Fruit fly (Drosophila melanogaster): ENCODE results near the gene Prosalpha2.
A peak's percentile ranks its signal among the peaks of the same experiment; 100 is the strongest.

Gene Prosalpha2

DNA sequence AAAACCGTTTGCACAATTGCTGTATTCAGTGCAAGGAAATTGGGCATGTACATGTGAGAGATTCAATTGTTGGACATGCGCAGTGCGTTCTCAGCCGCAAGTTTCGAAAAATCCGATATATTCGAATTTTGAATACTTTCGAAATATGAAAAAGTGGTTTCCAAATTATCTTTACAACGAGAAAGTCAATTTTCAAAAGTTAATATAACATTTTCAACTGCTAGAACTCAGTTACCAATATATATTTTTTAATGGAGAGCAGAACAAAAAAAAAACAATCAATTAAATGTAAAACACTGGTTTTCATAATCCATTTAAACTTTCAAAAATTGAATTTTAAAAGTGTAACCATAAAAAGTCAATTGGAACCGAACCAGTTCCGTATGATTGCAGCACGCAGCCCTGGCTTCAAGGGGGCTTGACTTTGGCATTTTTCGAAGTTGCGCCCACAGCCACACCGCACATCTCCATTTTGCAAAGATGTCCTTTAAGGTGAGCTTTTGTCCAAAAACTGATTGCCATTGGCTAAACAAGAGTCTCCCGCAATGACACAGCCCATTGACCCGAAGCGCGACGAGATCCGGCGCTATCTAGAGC lies 8.6 kb upstream of the Prosalpha2 start, which contains the start of the genes Scgbeta and CG17202 (continued):
- TF ChIP-seq Ravus (GFP tag; IDR thresholded peaks at IDR 0.05) (no peak), CG31224 (GFP tag; IDR thresholded peaks at IDR 0.05) (no peak), CG8281 (tag; optimal IDR thresholded peaks at IDR 0.05) (no peak), CG1603 (tag; optimal IDR thresholded peaks at IDR 0.05) (no peak), ERR (GFP tag; optimal IDR thresholded peaks at IDR 0.05) (no peak), Lhr (GFP tag; optimal IDR thresholded peaks at IDR 0.05) (peak; percentile 76), wek (GFP tag; optimal IDR thresholded peaks at IDR 0.05) (no peak), cwo (GFP tag; optimal IDR thresholded peaks at IDR 0.05) (no peak), p53 (GFP tag; optimal IDR thresholded peaks at IDR 0.05) (no peak), Oli (tag; optimal IDR thresholded peaks at IDR 0.05) (no peak), CG30403 (GFP tag; optimal IDR thresholded peaks at IDR 0.05) (peak; percentile 37), CG15479 (GFP tag; optimal IDR thresholded peaks at IDR 0.05) (no peak), CG15011 (GFP tag; optimal IDR thresholded peaks at IDR 0.05) (no peak), Fer2 (tag; optimal IDR thresholded peaks at IDR 0.05) (no peak), vnd (GFP tag; IDR thresholded peaks at IDR 0.05; ENCODE audit: partially characterized antibody) (no peak), bbx (GFP tag; IDR thresholded peaks at IDR 0.05; ENCODE audit: partially characterized antibody) (no peak), sens-2 (GFP tag; IDR thresholded peaks at IDR 0.05) (no peak), ro (GFP tag; IDR thresholded peaks at IDR 0.05) (no peak), dm (GFP tag; optimal IDR thresholded peaks at IDR 0.05) (no peak), CG9876 (GFP tag; optimal IDR thresholded peaks at IDR 0.05) (no peak), ham (GFP tag; IDR thresholded peaks at IDR 0.05) (no peak), CG13894 (tag; optimal IDR thresholded peaks at IDR 0.05) (no peak), gfzf (GFP tag; optimal IDR thresholded peaks at IDR 0.05) (peak; percentile 92), CG1602 (GFP tag; optimal IDR thresholded peaks at IDR 0.05) (no peak), Lpt (GFP tag; optimal IDR thresholded peaks at IDR 0.05) (no peak), CG7786 (GFP tag; optimal IDR thresholded peaks at IDR 0.05) (peak; percentile 3), CG3847 (GFP tag; IDR thresholded peaks at IDR 0.05) (peak; percentile 39; the same call in 1 of the 2 replicates), Mad (GFP tag; optimal IDR thresholded peaks at IDR 0.05) (no peak), Atf-2 (GFP tag; optimal IDR thresholded peaks at IDR 0.05) (no peak), HHEX (GFP tag; optimal IDR thresholded peaks at IDR 0.05) (no peak), onecut (GFP tag; IDR thresholded peaks at IDR 0.05) (peak; percentile 29), CG10274 (GFP tag; optimal IDR thresholded peaks at IDR 0.05) (no peak), CG11723 (GFP tag; optimal IDR thresholded peaks at IDR 0.05) (no peak), h (optimal IDR thresholded peaks at IDR 0.05) (no peak), Rx (GFP tag; IDR thresholded peaks at IDR 0.05) (no peak), twi (tag; optimal IDR thresholded peaks at IDR 0.05) (no peak), CG18011 (GFP tag; optimal IDR thresholded peaks at IDR 0.05) (no peak), CG10267 (tag; optimal IDR thresholded peaks at IDR 0.05) (no peak), Asciz (GFP tag; optimal IDR thresholded peaks at IDR 0.05) (no peak), Sry-β (GFP tag; optimal IDR thresholded peaks at IDR 0.05) (no peak), CG14050 (GFP tag; IDR thresholded peaks at IDR 0.05) (no peak)

DNA sequence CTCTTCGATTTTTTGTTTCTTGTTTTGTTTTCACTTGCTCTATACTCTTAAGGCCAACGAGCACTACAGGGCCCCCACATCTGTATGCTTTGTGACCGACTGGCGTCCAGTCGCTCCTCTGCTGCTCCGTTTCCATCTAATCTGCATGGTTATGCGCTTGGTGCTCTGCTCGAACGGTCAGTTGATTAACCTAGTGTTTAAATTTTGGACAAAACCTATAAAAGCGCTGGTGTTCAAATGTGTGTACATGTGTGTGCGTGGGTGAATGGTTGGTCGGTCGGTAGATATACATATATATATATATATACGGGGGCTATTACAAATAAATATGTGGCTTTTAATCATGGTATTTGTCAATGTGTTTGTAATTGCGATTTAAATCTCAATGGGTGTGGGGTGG lies 7.1 kb upstream of the Prosalpha2 start:
- TF ChIP-seq sr (GFP tag; IDR thresholded peaks at IDR 0.05) (peak; percentile 8; the same call in 1 of the 3 replicates), B-H2 (GFP tag; optimal IDR thresholded peaks at IDR 0.05) (no peak), CG6791 (GFP tag; IDR thresholded peaks at IDR 0.05; ENCODE audit: partially characterized antibody) (0 out of 3 replicates have a peak, but pooled peaks have one; percentile 34), CG30403 (GFP tag; optimal IDR thresholded peaks at IDR 0.05) (no peak), Dip3 (GFP tag; optimal IDR thresholded peaks at IDR 0.05) (no peak), Ets65A (GFP tag) (peak; percentile 44), CG10274 (GFP tag; optimal IDR thresholded peaks at IDR 0.05) (no peak), Kr (GFP tag; optimal IDR thresholded peaks at IDR 0.05) (no peak), Med (GFP tag) (peak; percentile 30), z (GFP tag; IDR thresholded peaks at IDR 0.05) (no peak), Antp (GFP tag; optimal IDR thresholded peaks at IDR 0.05) (no peak), pb (GFP tag; optimal IDR thresholded peaks at IDR 0.05) (no peak), CG13775 (GFP tag; optimal IDR thresholded peaks at IDR 0.05) (no peak), Dfd (GFP tag; optimal IDR thresholded peaks at IDR 0.05) (no peak)

All from whole organism, embryonic.